Worm (Caenorhabditis elegans) whole organism, midembryonic: ENCODE measurements around the gene Y82E9BR.8.

Experiments
- T22C8.4 ChIP-seq: fragments of 200-800 bp; sonication (Bioruptor generic); IDR thresholded peaks from 2 replicates; pipeline ENCODE4 v1.3.6; 2022; ENCODE audit warnings: missing genetic modification characterization, missing compliant biosample characterization
- cog-1 ChIP-seq: sonication (generic microtip); optimal IDR thresholded peaks from 2 replicates; lab custom pipeline; 2016; ENCODE audit warnings: missing genetic modification characterization, missing compliant biosample characterization
- flt-1 ChIP-seq: fragments of 200-800 bp; sonication (Bioruptor generic); IDR thresholded peaks from 2 replicates; pipeline ENCODE4 v1.3.6; 2022; ENCODE audit warnings: missing genetic modification characterization, missing compliant biosample characterization
- klf-2 ChIP-seq: fragments of 200-800 bp; sonication (Bioruptor generic); conservative IDR thresholded peaks from 2 replicates; pipeline ENCODE4 v1.3.6; 2022; ENCODE audit warnings: missing genetic modification reagents, missing genetic modification characterization, missing compliant biosample characterization
- med-1 ChIP-seq: sonication (generic microtip); optimal IDR thresholded peaks from 2 replicates; lab custom pipeline; 2017; ENCODE audit warnings: missing genetic modification characterization, mild to moderate bottlenecking, missing compliant biosample characterization, antibody characterized with exemption, missing genetic modification reagents; ENCODE audit not compliant: insufficient read depth
- ref-1 ChIP-seq: fragments of 200-800 bp; sonication (Bioruptor generic); conservative IDR thresholded peaks from 2 replicates; pipeline ENCODE4 v1.3.6; 2022; ENCODE audit warnings: missing genetic modification reagents, missing genetic modification characterization, missing compliant biosample characterization
- tab-1 ChIP-seq: fragments of 200-800 bp; sonication (Bioruptor generic); IDR thresholded peaks from 2 replicates; pipeline ENCODE4 v1.3.6; 2022; ENCODE audit warnings: missing genetic modification characterization, missing compliant biosample characterization
- ztf-23 ChIP-seq: fragments of 200-800 bp; sonication (Bioruptor generic); IDR thresholded peaks from 2 replicates; pipeline ENCODE4 v1.3.6; 2022; ENCODE audit warnings: missing genetic modification reagents, missing genetic modification characterization, missing compliant biosample characterization
- ztf-29 ChIP-seq: fragments of 200-800 bp; sonication (Bioruptor generic); IDR thresholded peaks from 2 replicates; pipeline ENCODE4 v1.3.6; 2022; ENCODE audit warnings: missing genetic modification reagents, missing genetic modification characterization, missing compliant biosample characterization

Gene Y82E9BR.8

ce11 chrIII:1308209-1308608 lies 49.7 kb downstream of the Y82E9BR.8 start, which contains the start of gene fbxa-79:
Gene fbxa-79 (minus strand): TSS chrIII:1308294.
- TF ChIP-seq ztf-23 (GFP tag; lab: Robert Waterston, UW) = no peak
- TF ChIP-seq ztf-29 (GFP tag; lab: Robert Waterston, UW) = no peak
- no peak for TF ChIP-seq tab-1 (GFP tag; lab: Robert Waterston, UW)

ce11 chrIII:1307333-1307732 lies 50.5 kb downstream of the Y82E9BR.8 start:
- TF ChIP-seq ref-1 = no peak
- no peak for TF ChIP-seq T22C8.4
- no peak for TF ChIP-seq ztf-29 (GFP tag; lab: Robert Waterston, UW)
- TF ChIP-seq cog-1 (tag; lab: Kevin White, UChicago) = no peak
- TF ChIP-seq ztf-23 (GFP tag; lab: Robert Waterston, UW) = no peak
- TF ChIP-seq tab-1 (GFP tag; lab: Robert Waterston, UW) = no peak
- TF ChIP-seq med-1 (GFP tag; lab: Kevin White, UChicago) = no peak
- no peak for TF ChIP-seq klf-2 (GFP tag; lab: Robert Waterston, UW)
- TF ChIP-seq flt-1 (GFP tag; lab: Robert Waterston, UW) = no peak
